Worm (Caenorhabditis elegans) whole organism, L4 larva: Measurements from ENCODE around the gene F48E8.8.

Experiments used
- Y75B8A.6 ChIP-seq: fragments of 200-800 bp; sonication (Bioruptor generic); IDR thresholded peaks from 2 replicates; pipeline ENCODE4 v1.3.6; 2022; ENCODE audit warnings: missing genetic modification reagents, missing genetic modification characterization, missing compliant biosample characterization
- aly-2 ChIP-seq: sonication (generic microtip); optimal IDR thresholded peaks from 2 replicates; lab custom pipeline; 2018; ENCODE audit warnings: missing biosample characterization, missing genetic modification characterization
- ama-1 ChIP-seq: fragments of 150-350 bp; optimal IDR thresholded peaks from 2 replicates; lab custom pipeline; 2014; ENCODE audit warnings: inconsistent platforms, mixed read lengths
- daf-19 ChIP-seq: fragments of 200-800 bp; sonication (Bioruptor generic); conservative IDR thresholded peaks from 2 replicates; pipeline ENCODE4 v1.3.6; 2022; ENCODE audit warnings: missing genetic modification characterization, missing compliant biosample characterization
- lin-1 ChIP-seq: fragments of 200-800 bp; sonication (Bioruptor generic); IDR thresholded peaks from 2 replicates; pipeline ENCODE4 v1.3.6; 2022; ENCODE audit warnings: missing genetic modification reagents, missing genetic modification characterization, missing compliant biosample characterization
- lin-39 ChIP-seq: fragments of 150-350 bp; optimal IDR thresholded peaks from 2 replicates; lab custom pipeline; 2014; ENCODE audit warnings: missing biosample characterization, missing genetic modification reagents, missing genetic modification characterization
- nhr-76 ChIP-seq: fragments of 150-350 bp; optimal IDR thresholded peaks from 2 replicates; lab custom pipeline; 2014; ENCODE audit warnings: missing biosample characterization, missing genetic modification characterization
- sdz-12 ChIP-seq: fragments of 200-800 bp; sonication (Bioruptor generic); optimal IDR thresholded peaks from 2 replicates; lab custom pipeline; 2018; ENCODE audit warnings: mild to moderate bottlenecking, missing genetic modification characterization, missing compliant biosample characterization
- tag-97 ChIP-seq: fragments of 200-800 bp; sonication (Bioruptor generic); IDR thresholded peaks from 2 replicates; pipeline ENCODE4 v1.3.6; 2022; ENCODE audit warnings: missing genetic modification characterization, missing compliant biosample characterization
- unc-130 ChIP-seq: sonication (generic microtip); optimal IDR thresholded peaks from 2 replicates; lab custom pipeline; 2016; ENCODE audit warnings: missing genetic modification reagents, missing genetic modification characterization, missing compliant biosample characterization
- unc-39 ChIP-seq: sonication (generic microtip); optimal IDR thresholded peaks from 2 replicates; lab custom pipeline; 2017; ENCODE audit warnings: missing biosample characterization, missing genetic modification characterization
- zip-2 ChIP-seq: fragments of 150-350 bp; optimal IDR thresholded peaks from 2 replicates; lab custom pipeline; 2014; ENCODE audit warnings: missing biosample characterization, missing genetic modification characterization

DNA sequence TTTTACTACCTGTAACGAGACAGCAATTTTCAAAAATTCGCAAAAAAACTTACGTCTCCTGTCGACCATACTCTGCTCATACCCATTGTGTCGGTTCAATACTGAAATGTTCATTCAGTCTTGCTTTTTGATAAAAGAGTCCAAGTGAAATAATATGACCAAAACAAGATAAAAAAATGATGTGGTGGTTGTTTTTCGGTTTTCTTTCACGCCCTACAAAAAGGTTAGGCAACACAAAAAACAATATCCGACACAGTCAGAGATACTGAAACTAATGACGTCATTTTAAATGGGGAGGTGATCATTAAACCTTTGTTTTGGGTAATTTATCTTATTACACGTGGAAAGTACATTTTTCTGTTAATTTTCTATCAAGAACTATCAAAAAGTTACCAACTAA is 45.6 kb upstream of the F48E8.8 start, which contains the start of gene R02F2.8:
- no peak for TF ChIP-seq Y75B8A.6 (GFP tag; lab: Robert Waterston, UW)
- TF ChIP-seq nhr-76: no peak
- TF ChIP-seq unc-39: no peak
- TF ChIP-seq ama-1: no peak
- no peak for TF ChIP-seq tag-97 (GFP tag; lab: Robert Waterston, UW)
- TF ChIP-seq lin-39: no peak
- no peak for TF ChIP-seq aly-2
- no peak for TF ChIP-seq lin-1 (GFP tag; lab: Robert Waterston, UW)
- no peak for TF ChIP-seq zip-2 (tag; lab: Kevin White, UChicago)
- TF ChIP-seq daf-19 (GFP tag; lab: Robert Waterston, UW): no peak
- no peak for TF ChIP-seq unc-130 (GFP tag; lab: Kevin White, UChicago)
- TF ChIP-seq sdz-12 (GFP tag; lab: Kevin White, UChicago): no peak
